Fruit fly (Drosophila melanogaster): ENCODE measurements around the gene CG43232.

Gene CG43232

DNA sequence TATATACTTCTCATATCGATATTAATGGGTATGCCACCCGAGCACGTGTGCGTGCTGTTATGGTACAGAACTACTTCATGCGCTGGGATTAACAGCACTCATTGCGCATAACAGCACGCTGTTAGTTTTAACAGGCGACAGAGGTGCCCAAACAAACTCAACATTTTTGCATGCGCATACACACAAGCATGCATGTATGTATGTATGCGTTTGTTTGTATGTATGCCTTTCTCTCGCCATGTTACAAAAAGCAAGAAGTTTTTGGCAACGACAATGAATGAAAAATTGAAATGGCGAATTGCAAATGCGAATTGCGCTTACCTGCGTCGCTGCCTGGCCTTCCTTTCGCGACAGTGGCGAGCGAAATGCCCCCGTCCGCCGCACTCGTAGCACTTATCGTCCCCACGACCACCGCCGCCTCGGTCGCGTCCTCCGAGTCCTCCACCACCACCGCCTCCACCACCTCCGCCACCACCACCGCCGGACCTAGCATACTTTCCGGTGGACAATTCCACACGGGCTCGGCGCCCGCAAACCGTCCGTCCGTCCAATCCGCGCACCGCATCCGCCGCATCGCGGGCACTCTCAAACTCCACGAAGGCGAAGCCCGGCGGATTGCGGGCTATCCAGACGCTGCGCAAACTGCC is 12.6 kb upstream of the CG43232 start (continued):
- peak; percentile 63 for TF ChIP-seq CG15479 (GFP tag; optimal IDR thresholded peaks at IDR 0.05)
- TF ChIP-seq Doc3 (GFP tag; IDR thresholded peaks at IDR 0.05; ENCODE audit: partially characterized antibody): no peak
- TF ChIP-seq CG8478 (optimal IDR thresholded peaks at IDR 0.05): no peak
- no peak for TF ChIP-seq CG18599 (GFP tag; optimal IDR thresholded peaks at IDR 0.05)
- no peak for TF ChIP-seq CG31365 (tag; optimal IDR thresholded peaks at IDR 0.05)
- no peak for TF ChIP-seq pho (GFP tag; optimal IDR thresholded peaks at IDR 0.05)
- no peak for TF ChIP-seq CG33557 (GFP tag; optimal IDR thresholded peaks at IDR 0.05)
- TF ChIP-seq nmo (GFP tag; optimal IDR thresholded peaks at IDR 0.05): no peak
- peak; percentile 54 for TF ChIP-seq Nf-YC (tag; optimal IDR thresholded peaks at IDR 0.05)
- no peak for TF ChIP-seq CG7928 (GFP tag; optimal IDR thresholded peaks at IDR 0.05)
- peak; percentile 40 for TF ChIP-seq CG2712 (tag; optimal IDR thresholded peaks at IDR 0.05)
- no peak for TF ChIP-seq kay (GFP tag; optimal IDR thresholded peaks at IDR 0.05)
- no peak for TF ChIP-seq bowl (GFP tag; IDR thresholded peaks at IDR 0.05)
- TF ChIP-seq sna (GFP tag; IDR thresholded peaks at IDR 0.05; ENCODE audit: partially characterized antibody): 0 out of 2 replicates have a peak, but pooled peaks have one; percentile 10
- no peak for TF ChIP-seq CG10565 (GFP tag; optimal IDR thresholded peaks at IDR 0.05)
- TF ChIP-seq CG43689 (GFP tag; IDR thresholded peaks at IDR 0.05): no peak
- TF ChIP-seq CG1832 (GFP tag; optimal IDR thresholded peaks at IDR 0.05): no peak
- TF ChIP-seq pnt (GFP tag; optimal IDR thresholded peaks at IDR 0.05): no peak
- no peak for TF ChIP-seq knrl (GFP tag; IDR thresholded peaks at IDR 0.05; ENCODE audit: partially characterized antibody)
- no peak for TF ChIP-seq jumu (GFP tag; optimal IDR thresholded peaks at IDR 0.05)
- no peak for TF ChIP-seq Oaz (GFP tag; IDR thresholded peaks at IDR 0.05)
- peak; percentile 16 for TF ChIP-seq CG18619 (GFP tag; optimal IDR thresholded peaks at IDR 0.05)
- TF ChIP-seq stwl (tag; optimal IDR thresholded peaks at IDR 0.05): no peak
- TF ChIP-seq CG2678 (tag; optimal IDR thresholded peaks at IDR 0.05): peak; percentile 39
- TF ChIP-seq CG1603 (tag; optimal IDR thresholded peaks at IDR 0.05): peak; percentile 7
- TF ChIP-seq NC2β (GFP tag; optimal IDR thresholded peaks at IDR 0.05): no peak
- no peak for TF ChIP-seq ATbp (GFP tag; optimal IDR thresholded peaks at IDR 0.05)
- 0 out of 3 replicates have a peak, but pooled peaks have one; percentile 33 for TF ChIP-seq Opbp (GFP tag; IDR thresholded peaks at IDR 0.05; ENCODE audit: partially characterized antibody)
- TF ChIP-seq HHEX (GFP tag; optimal IDR thresholded peaks at IDR 0.05): no peak
- no peak for TF ChIP-seq ken (GFP tag; IDR thresholded peaks at IDR 0.05)
- no peak for TF ChIP-seq Gug (GFP tag; IDR thresholded peaks at IDR 0.05)
- no peak for TF ChIP-seq CG4730 (GFP tag; IDR thresholded peaks at IDR 0.05)
- no peak for TF ChIP-seq CG11398 (GFP tag; optimal IDR thresholded peaks at IDR 0.05)
- no peak for TF ChIP-seq CG18011 (GFP tag; optimal IDR thresholded peaks at IDR 0.05)
- TF ChIP-seq CkIIα-i1 (GFP tag; IDR thresholded peaks at IDR 0.05): no peak
- TF ChIP-seq Med (GFP tag): peak; percentile 1
- no peak for TF ChIP-seq twi (tag; optimal IDR thresholded peaks at IDR 0.05)
- TF ChIP-seq CG10147 (GFP tag; optimal IDR thresholded peaks at IDR 0.05): no peak
- no peak for TF ChIP-seq Hmr (GFP tag; optimal IDR thresholded peaks at IDR 0.05)
- TF ChIP-seq ham (GFP tag; IDR thresholded peaks at IDR 0.05): no peak
- TF ChIP-seq bcd (GFP tag; optimal IDR thresholded peaks at IDR 0.05): no peak
- no peak for TF ChIP-seq jigr1 (GFP tag; IDR thresholded peaks at IDR 0.05)
- no peak for TF ChIP-seq tin (GFP tag; optimal IDR thresholded peaks at IDR 0.05)
- no peak for TF ChIP-seq insv (GFP tag; optimal IDR thresholded peaks at IDR 0.05)
- TF ChIP-seq CG7357 (GFP tag; IDR thresholded peaks at IDR 0.05): no peak
- peak; percentile 68 for TF ChIP-seq bigmax (GFP tag; optimal IDR thresholded peaks at IDR 0.05)
- TF ChIP-seq Dip3 (GFP tag; optimal IDR thresholded peaks at IDR 0.05): no peak
- no peak for TF ChIP-seq CG7271 (tag; optimal IDR thresholded peaks at IDR 0.05)
- peak; percentile 43 for TF ChIP-seq MBD-R2 (GFP tag; IDR thresholded peaks at IDR 0.05)
- TF ChIP-seq gt (GFP tag; IDR thresholded peaks at IDR 0.05): no peak
